Fruit fly (Drosophila melanogaster) whole organism, embryonic: ENCODE data around the gene CG10508.

Experiments
- Abd-B ChIP-seq: fragments of 200-800 bp; sonication (Bioruptor generic); optimal IDR thresholded peaks from 2 replicates; lab custom pipeline; 2018; ENCODE audit warnings: missing biosample characterization, mild to moderate bottlenecking, missing genetic modification characterization, moderate library complexity
- Awh ChIP-seq: fragments of 200-800 bp; sonication (Bioruptor generic); IDR thresholded peaks from 2 replicates; pipeline ENCODE4, ENCODE4 v1.3.6; 2022; ENCODE audit warnings: missing biosample characterization, missing genetic modification characterization
- BtbVII ChIP-seq: fragments of 200-800 bp; sonication (Bioruptor generic); optimal IDR thresholded peaks from 3 replicates; lab custom pipeline; 2017; ENCODE audit warnings: missing biosample characterization, mild to moderate bottlenecking, missing genetic modification characterization
- CG10979 ChIP-seq: fragments of 200-800 bp; sonication (Bioruptor generic); optimal IDR thresholded peaks from 2 replicates; lab custom pipeline; 2018; ENCODE audit warnings: missing biosample characterization, mild to moderate bottlenecking, missing genetic modification characterization, moderate library complexity
- CG11247 ChIP-seq: fragments of 200-800 bp; sonication (Bioruptor generic); IDR thresholded peaks from 2 replicates; pipeline ENCODE4 v1.3.6; 2022; ENCODE audit warnings: missing biosample characterization, missing genetic modification characterization
- CG12769 ChIP-seq: fragments of 200-800 bp; sonication (Bioruptor generic); optimal IDR thresholded peaks from 2 replicates; lab custom pipeline; 2019; ENCODE audit warnings: missing biosample characterization, mild to moderate bottlenecking, missing genetic modification characterization, moderate library complexity
- CG13296 ChIP-seq: fragments of 200-800 bp; sonication (Bioruptor generic); optimal IDR thresholded peaks from 3 replicates; lab custom pipeline; 2018; ENCODE audit warnings: missing biosample characterization, mild to moderate bottlenecking, missing genetic modification characterization
- CG14014 ChIP-seq: fragments of 200-800 bp; sonication (Bioruptor generic); IDR thresholded peaks from 2 replicates; pipeline ENCODE4 v1.3.6; 2022; ENCODE audit warnings: missing biosample characterization, missing genetic modification characterization
- CG14050 ChIP-seq: fragments of 200-800 bp; sonication (Bioruptor generic); IDR thresholded peaks from 3 replicates; pipeline ENCODE4 v1.3.6; 2022; ENCODE audit warnings: missing biosample characterization, missing genetic modification characterization
- CG14441 ChIP-seq: fragments of 200-800 bp; sonication (Bioruptor generic); IDR thresholded peaks from 2 replicates; pipeline ENCODE4 v1.3.6; 2022; ENCODE audit warnings: missing biosample characterization, missing genetic modification characterization
- CG17612 ChIP-seq: fragments of 200-800 bp; sonication (Bioruptor generic); IDR thresholded peaks from 2 replicates; pipeline ENCODE4 v1.3.6; 2022; ENCODE audit warnings: missing biosample characterization, missing genetic modification characterization
- CG17802 ChIP-seq: fragments of 200-800 bp; sonication (Bioruptor generic); optimal IDR thresholded peaks from 2 replicates; lab custom pipeline; 2018; ENCODE audit warnings: missing biosample characterization, mild to moderate bottlenecking, missing genetic modification characterization, moderate library complexity
- CG17829 ChIP-seq: fragments of 200-800 bp; optimal IDR thresholded peaks from 2 replicates; lab custom pipeline; 2019; ENCODE audit warnings: missing biosample characterization, mild to moderate bottlenecking, missing genetic modification characterization, moderate library complexity
- CG2199 ChIP-seq: fragments of 200-800 bp; sonication (Bioruptor generic); IDR thresholded peaks from 3 replicates; pipeline ENCODE4 v1.3.6; 2022; ENCODE audit warnings: missing biosample characterization, missing genetic modification characterization
- CG2202 ChIP-seq: fragments of 200-800 bp; sonication (Bioruptor generic); optimal IDR thresholded peaks from 2 replicates; lab custom pipeline; 2018; ENCODE audit warnings: missing biosample characterization, mild to moderate bottlenecking, missing genetic modification characterization
- CG32532 ChIP-seq: fragments of 200-800 bp; sonication (Bioruptor generic); IDR thresholded peaks from 2 replicates; pipeline ENCODE4 v1.3.6; 2022; ENCODE audit warnings: missing biosample characterization, missing genetic modification characterization
- CG4820 ChIP-seq: fragments of 200-800 bp; sonication (Bioruptor generic); optimal IDR thresholded peaks from 3 replicates; lab custom pipeline; 2016; ENCODE audit warnings: missing biosample characterization, missing genetic modification characterization
- CG6765 ChIP-seq: fragments of 200-800 bp; sonication (Bioruptor generic); optimal IDR thresholded peaks from 3 replicates; lab custom pipeline; 2017; ENCODE audit warnings: missing biosample characterization, mild to moderate bottlenecking, missing genetic modification characterization
- CG7745 ChIP-seq: fragments of 200-800 bp; sonication (Bioruptor generic); optimal IDR thresholded peaks from 2 replicates; lab custom pipeline; 2018; ENCODE audit warnings: missing biosample characterization, mild to moderate bottlenecking, missing genetic modification characterization, moderate library complexity
- CG8089 ChIP-seq: fragments of 200-800 bp; sonication (Bioruptor generic); optimal IDR thresholded peaks from 3 replicates; lab custom pipeline; 2016; ENCODE audit warnings: missing biosample characterization, missing genetic modification characterization
- CG9609 ChIP-seq: fragments of 200-800 bp; sonication (Bioruptor generic); optimal IDR thresholded peaks from 3 replicates; lab custom pipeline; 2016; ENCODE audit warnings: missing biosample characterization, missing genetic modification characterization
- D19B ChIP-seq: fragments of 200-800 bp; sonication (Bioruptor generic); optimal IDR thresholded peaks from 2 replicates; lab custom pipeline; 2017; ENCODE audit warnings: missing biosample characterization, mild to moderate bottlenecking, missing genetic modification characterization
- E2f1 ChIP-seq: fragments of 200-800 bp; sonication (Bioruptor generic); IDR thresholded peaks from 2 replicates; pipeline ENCODE4 v1.3.6; 2022; ENCODE audit warnings: missing biosample characterization, missing genetic modification characterization
- Fer3 ChIP-seq: fragments of 200-800 bp; sonication (Bioruptor generic); optimal IDR thresholded peaks from 2 replicates; lab custom pipeline; 2018; ENCODE audit warnings: missing biosample characterization, mild to moderate bottlenecking, missing genetic modification characterization, moderate library complexity
- Optix ChIP-seq: fragments of 200-800 bp; sonication (Bioruptor generic); IDR thresholded peaks from 3 replicates; pipeline ENCODE4 v1.3.6; 2022; ENCODE audit warnings: missing biosample characterization, missing genetic modification characterization
- Rfx ChIP-seq: fragments of 200-800 bp; sonication (Bioruptor generic); IDR thresholded peaks from 2 replicates; pipeline ENCODE4 v1.3.6; 2022; ENCODE audit warnings: missing biosample characterization, missing genetic modification characterization
- Scr ChIP-seq: fragments of 200-800 bp; sonication (Bioruptor generic); IDR thresholded peaks from 2 replicates; pipeline ENCODE4 v1.3.6; 2022; ENCODE audit warnings: missing biosample characterization, missing genetic modification characterization; ENCODE audit not compliant: partially characterized antibody
- Tbp ChIP-seq: fragments of >200 bp; optimal IDR thresholded peaks from 2 replicates; lab custom pipeline; 2018; ENCODE audit warnings: missing biosample characterization, missing genetic modification characterization
- Xrp1 ChIP-seq: fragments of 200-800 bp; sonication (Bioruptor generic); IDR thresholded peaks from 2 replicates; pipeline ENCODE4 v1.3.6; 2022; ENCODE audit warnings: missing biosample characterization, missing genetic modification characterization
- YL-1 ChIP-seq: fragments of 200-800 bp; sonication (Bioruptor generic); optimal IDR thresholded peaks from 3 replicates; lab custom pipeline; 2017; ENCODE audit warnings: missing biosample characterization, mild to moderate bottlenecking, missing genetic modification characterization
- ab ChIP-seq: fragments of 200-800 bp; sonication (Bioruptor generic); optimal IDR thresholded peaks from 2 replicates; lab custom pipeline; 2016; ENCODE audit warnings: missing biosample characterization, missing genetic modification characterization
- ara ChIP-seq: fragments of 200-800 bp; sonication (Bioruptor generic); IDR thresholded peaks from 2 replicates; pipeline ENCODE4 v1.3.6; 2022; ENCODE audit warnings: missing biosample characterization, missing genetic modification characterization
- cas ChIP-seq: fragments of 200-800 bp; sonication (Bioruptor generic); IDR thresholded peaks from 2 replicates; pipeline ENCODE4 v1.3.6; 2022; ENCODE audit warnings: missing biosample characterization, missing genetic modification characterization
- chif ChIP-seq, 2 experiments: fragments of 200-800 bp; sonication (Bioruptor generic); optimal IDR thresholded peaks; 3 replicates each; lab custom pipeline; 2016; ENCODE audit warnings: missing biosample characterization in 2 of 2, missing genetic modification characterization in 2 of 2
- crp ChIP-seq, 2 experiments: fragments of 200-800 bp; sonication (Bioruptor generic); optimal IDR thresholded peaks; 2 replicates in 1 of 2; 3 replicates in 1 of 2; lab custom pipeline; 2017; ENCODE audit warnings: missing biosample characterization in 2 of 2, missing genetic modification characterization in 2 of 2, mild to moderate bottlenecking in 1 of 2, moderate library complexity in 1 of 2
- fd3F ChIP-seq: fragments of 200-800 bp; sonication (Bioruptor generic); optimal IDR thresholded peaks from 2 replicates; lab custom pipeline; 2018; ENCODE audit warnings: missing biosample characterization, mild to moderate bottlenecking, missing genetic modification characterization, moderate library complexity
- fd96Cb ChIP-seq: fragments of 200-800 bp; sonication (Bioruptor generic); optimal IDR thresholded peaks from 2 replicates; lab custom pipeline; 2018; ENCODE audit warnings: missing biosample characterization, mild to moderate bottlenecking, missing genetic modification characterization, moderate library complexity
- gcm2 ChIP-seq: fragments of 200-800 bp; sonication (Bioruptor generic); optimal IDR thresholded peaks from 2 replicates; lab custom pipeline; 2016; ENCODE audit warnings: missing biosample characterization, missing genetic modification characterization
- gt ChIP-seq: fragments of 200-800 bp; sonication (Bioruptor generic); IDR thresholded peaks from 2 replicates; pipeline ENCODE4 v1.3.6; 2022; ENCODE audit warnings: missing biosample characterization, missing genetic modification characterization
- her ChIP-seq: fragments of 200-800 bp; sonication (Bioruptor generic); optimal IDR thresholded peaks from 2 replicates; lab custom pipeline; 2016; ENCODE audit warnings: missing biosample characterization, missing genetic modification characterization
- nau ChIP-seq: fragments of 200-800 bp; sonication (Bioruptor generic); optimal IDR thresholded peaks from 3 replicates; lab custom pipeline; 2017; ENCODE audit warnings: missing biosample characterization, mild to moderate bottlenecking, missing genetic modification characterization, missing genetic modification reagents
- nmo ChIP-seq: fragments of 200-800 bp; sonication (Bioruptor generic); optimal IDR thresholded peaks from 2 replicates; lab custom pipeline; 2018; ENCODE audit warnings: missing biosample characterization, mild to moderate bottlenecking, missing genetic modification characterization, moderate library complexity
- nom ChIP-seq: fragments of 200-800 bp; sonication (Bioruptor generic); optimal IDR thresholded peaks from 2 replicates; lab custom pipeline; 2017; ENCODE audit warnings: missing biosample characterization, missing genetic modification characterization, mild to moderate bottlenecking, moderate library complexity, missing genetic modification reagents
- p53 ChIP-seq: fragments of 200-800 bp; sonication (Bioruptor generic); optimal IDR thresholded peaks from 2 replicates; lab custom pipeline; 2016; ENCODE audit warnings: missing biosample characterization, missing genetic modification characterization
- row ChIP-seq: fragments of 200-800 bp; sonication (Bioruptor generic); IDR thresholded peaks from 3 replicates; pipeline ENCODE4 v1.3.6; 2022; ENCODE audit warnings: missing biosample characterization, missing genetic modification characterization
- sc ChIP-seq, 3 experiments: fragments of >200 bp in 2 of 3; fragments of 200-800 bp in 1 of 3; sonication (Bioruptor generic) in 1 of 3; optimal IDR thresholded peaks; 2 replicates in 2 of 3; 3 replicates in 1 of 3; lab custom pipeline; 2017; ENCODE audit warnings: mild to moderate bottlenecking in 1 of 3, missing biosample characterization in 1 of 3, missing genetic modification characterization in 1 of 3, missing genetic modification reagents in 1 of 3
- sens ChIP-seq: fragments of 200-800 bp; sonication (Bioruptor generic); peaks from one replicate; lab custom pipeline; 2016; ENCODE audit warnings: missing biosample characterization, missing genetic modification characterization
- sisA ChIP-seq: fragments of 200-800 bp; sonication (Bioruptor generic); IDR thresholded peaks from 2 replicates; pipeline ENCODE4 v1.3.6; 2022; ENCODE audit warnings: missing biosample characterization, missing genetic modification characterization
- tin ChIP-seq: fragments of 200-800 bp; sonication (Bioruptor generic); optimal IDR thresholded peaks from 3 replicates; lab custom pipeline; 2016; ENCODE audit warnings: missing biosample characterization, missing genetic modification characterization
- trh ChIP-seq: fragments of 200-800 bp; sonication (Bioruptor generic); optimal IDR thresholded peaks from 2 replicates; lab custom pipeline; 2016; ENCODE audit warnings: missing biosample characterization, missing genetic modification characterization
- wor ChIP-seq: fragments of 200-800 bp; sonication (Bioruptor generic); IDR thresholded peaks from 2 replicates; pipeline ENCODE4 v1.3.6; 2022; ENCODE audit warnings: missing biosample characterization, missing genetic modification characterization

CG10508 gene

dm6 chr3L:21216697-21217291 is 6.8 kb downstream of the CG10508 start, which contains the start of the genes Trmt112 and Ilk (continued):
- TF ChIP-seq sc (optimal IDR thresholded peaks at IDR 0.05; lab: Kevin White, UChicago), result no peak
- TF ChIP-seq sc (GFP tag; optimal IDR thresholded peaks at IDR 0.05; lab: Kevin White, UChicago), result no peak
- no peak for TF ChIP-seq Xrp1
- no peak for TF ChIP-seq nom (GFP tag; lab: Kevin White, UChicago)
- peak; percentile 91 for TF ChIP-seq YL-1 (GFP tag; lab: Kevin White, UChicago)
- no peak for TF ChIP-seq nau
- no peak for TF ChIP-seq Fer3 (tag; lab: Kevin White, UChicago)
- no peak for TF ChIP-seq fd3F
- TF ChIP-seq CG14050, result no peak
- TF ChIP-seq E2f1 (GFP tag; lab: Robert Waterston, UW), result no peak
- TF ChIP-seq gcm2 (GFP tag; lab: Kevin White, UChicago), result no peak
- no peak for TF ChIP-seq D19B (GFP tag; lab: Kevin White, UChicago)
- TF ChIP-seq Rfx (GFP tag; lab: Robert Waterston, UW), result peak; percentile 42; the same call in 1 of the 2 replicates
- no peak for TF ChIP-seq tin (GFP tag; lab: Kevin White, UChicago)
- no peak for TF ChIP-seq sens
- TF ChIP-seq fd96Cb, result no peak
- TF ChIP-seq CG8089 (GFP tag; lab: Kevin White, UChicago), result no peak
- no peak for TF ChIP-seq ab (GFP tag; lab: Kevin White, UChicago)
- peak; percentile 38; the same call in 1 of the 3 replicates for TF ChIP-seq row (GFP tag; lab: Robert Waterston, UW)
- TF ChIP-seq CG4820 (GFP tag; lab: Kevin White, UChicago), result no peak
- no peak for TF ChIP-seq Awh (GFP tag; lab: Robert Waterston, UW)
- TF ChIP-seq trh (GFP tag; lab: Kevin White, UChicago), result no peak
- TF ChIP-seq Tbp (GFP tag; lab: Kevin White, UChicago), result no peak
- peak; percentile 15 for TF ChIP-seq p53 (GFP tag; lab: Kevin White, UChicago)
- TF ChIP-seq CG7745, result no peak
- TF ChIP-seq her (GFP tag; lab: Kevin White, UChicago), result no peak
- no peak for TF ChIP-seq chif (GFP tag; optimal IDR thresholded peaks at IDR 0.05; lab: Kevin White, UChicago)
- TF ChIP-seq CG17829, result peak; percentile 32
- peak; percentile 60 for TF ChIP-seq nmo (GFP tag; lab: Kevin White, UChicago)
- TF ChIP-seq Scr, result peak; percentile 78
- TF ChIP-seq sisA (GFP tag; lab: Robert Waterston, UW), result no peak
- peak in 1 of 2 experiments; percentile 66 for TF ChIP-seq crp (GFP tag; optimal IDR thresholded peaks at IDR 0.05; lab: Kevin White, UChicago)
- TF ChIP-seq CG14014 (GFP tag; lab: Robert Waterston, UW), result no peak
- peak; percentile 25 for TF ChIP-seq CG12769 (tag; lab: Kevin White, UChicago)
- no peak for TF ChIP-seq CG11247 (GFP tag; lab: Robert Waterston, UW)
- TF ChIP-seq CG17802 (tag; lab: Kevin White, UChicago), result peak; percentile 41
- no peak for TF ChIP-seq CG17612 (GFP tag; lab: Robert Waterston, UW)
- TF ChIP-seq CG14441, result no peak
- no peak for TF ChIP-seq CG13296 (GFP tag; lab: Kevin White, UChicago)
- no peak for TF ChIP-seq gt (GFP tag; lab: Robert Waterston, UW)
- no peak for TF ChIP-seq BtbVII
- no peak for TF ChIP-seq cas (GFP tag; lab: Robert Waterston, UW)
- no peak for TF ChIP-seq Optix (GFP tag; lab: Robert Waterston, UW)
- no peak for TF ChIP-seq wor (GFP tag; lab: Robert Waterston, UW)
- no peak for TF ChIP-seq CG6765 (GFP tag; lab: Kevin White, UChicago)
- TF ChIP-seq CG2202, result no peak
- TF ChIP-seq CG2199 (GFP tag; lab: Robert Waterston, UW), result no peak
- no peak for TF ChIP-seq CG10979 (tag; lab: Kevin White, UChicago)
- TF ChIP-seq Abd-B (GFP tag; lab: Kevin White, UChicago), result peak; percentile 79
- no peak for TF ChIP-seq CG9609 (GFP tag; lab: Kevin White, UChicago)
- no peak for TF ChIP-seq CG32532 (GFP tag; lab: Robert Waterston, UW)
- no peak for TF ChIP-seq ara (GFP tag; lab: Robert Waterston, UW)
